Worm (Caenorhabditis elegans) whole organism, late embryonic: Measurements from ENCODE around the gene F35E8.10.

Experiments used
- ceh-45 ChIP-seq: fragments of 200-800 bp; sonication (Bioruptor generic); IDR thresholded peaks from 2 replicates; pipeline ENCODE4 v1.3.6; 2022; ENCODE audit warnings: missing genetic modification reagents, missing genetic modification characterization, missing compliant biosample characterization
- ets-4 ChIP-seq: sonication (generic microtip); optimal IDR thresholded peaks from 2 replicates; lab custom pipeline; 2016; ENCODE audit warnings: missing genetic modification characterization, missing compliant biosample characterization
- fkh-10 ChIP-seq: fragments of 150-350 bp; optimal IDR thresholded peaks from 2 replicates; lab custom pipeline; 2014; ENCODE audit warnings: missing biosample characterization, missing genetic modification reagents, missing genetic modification characterization
- tbx-2 ChIP-seq: sonication (generic microtip); optimal IDR thresholded peaks from 2 replicates; lab custom pipeline; 2016; ENCODE audit warnings: missing genetic modification characterization, missing compliant biosample characterization

DNA sequence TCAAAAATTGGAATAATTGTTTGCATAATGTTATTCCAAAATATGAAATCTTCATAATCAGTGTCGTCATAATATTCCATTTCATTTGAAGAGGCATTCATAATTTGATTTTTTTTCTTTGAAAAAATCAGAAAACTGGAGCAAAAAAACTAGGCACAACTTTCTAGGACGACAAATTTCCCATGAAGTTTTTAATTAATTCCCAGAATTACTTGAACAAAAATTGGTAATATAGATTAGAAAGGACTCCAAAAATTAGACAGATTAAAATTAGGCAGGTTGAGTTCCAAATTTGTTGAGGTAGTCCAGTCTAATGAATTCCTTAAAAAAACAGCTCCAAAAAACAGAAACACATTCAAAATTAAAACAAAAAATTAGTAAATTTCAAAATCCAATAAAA, 34.8 kb upstream of the F35E8.10 start, which contains the start of gene srw-57:
- TF ChIP-seq tbx-2 (tag; lab: Kevin White, UChicago) (no peak), ceh-45 (GFP tag; lab: Robert Waterston, UW) (no peak), fkh-10 (no peak), ets-4 (no peak)
